ENCODE assay signal across 3 fruit fly cellular contexts in genomic region chr2L:19126888-19127287, dm6.
TF ChIP-seq lines count a peak whose summit lies in the region.

No protein-coding gene starts in this region.

TF ChIP-seq in whole organism, adult, 20 proteins besides CTCF, POLR2A, EP300 and RAD21 (continued from another document):
- no peak for TF ChIP-seq ovo (GFP tag; optimal IDR thresholded peaks at IDR 0.05; lab: Kevin White, UChicago)
- no peak for TF ChIP-seq Hr96 (GFP tag; optimal IDR thresholded peaks at IDR 0.05; lab: Kevin White, UChicago)

TF ChIP-seq in whole organism, embryonic, 481 proteins besides CTCF, POLR2A, EP300 and RAD21 (continued from another document and continues in another):
- TF ChIP-seq trh (GFP tag; optimal IDR thresholded peaks at IDR 0.05; lab: Kevin White, UChicago) (no peak), CG3065 (GFP tag; optimal IDR thresholded peaks at IDR 0.05; lab: Kevin White, UChicago) (no peak), Gsc (GFP tag; IDR thresholded peaks at IDR 0.05; lab: Robert Waterston, UW) (no peak), fd102C (GFP tag; optimal IDR thresholded peaks at IDR 0.05; lab: Kevin White, UChicago) (no peak), CG34422 (GFP tag; IDR thresholded peaks at IDR 0.05; lab: Robert Waterston, UW) (peak; percentile 57; the same call in 1 of the 3 replicates), CG9727 (GFP tag; optimal IDR thresholded peaks at IDR 0.05; lab: Kevin White, UChicago) (peak; percentile 43), CG12391 (tag; optimal IDR thresholded peaks at IDR 0.05; lab: Kevin White, UChicago) (peak; percentile 83), exex (tag; optimal IDR thresholded peaks at IDR 0.05; lab: Kevin White, UChicago) (no peak), CG6272 (GFP tag; IDR thresholded peaks at IDR 0.05; lab: Robert Waterston, UW) (no peak), pzg (GFP tag; optimal IDR thresholded peaks at IDR 0.05; lab: Kevin White, UChicago) (peak; percentile 18), zf30C (GFP tag; optimal IDR thresholded peaks at IDR 0.05; lab: Kevin White, UChicago) (peak; percentile 49), CG12659 (GFP tag; optimal IDR thresholded peaks at IDR 0.05; lab: Kevin White, UChicago) (peak; percentile 83), Meics (GFP tag; optimal IDR thresholded peaks at IDR 0.05; lab: Kevin White, UChicago) (no peak), CG9876 (GFP tag; optimal IDR thresholded peaks at IDR 0.05; lab: Kevin White, UChicago) (no peak), nerfin-1 (tag; optimal IDR thresholded peaks at IDR 0.05; lab: Kevin White, UChicago) (peak; percentile 67), Med (GFP tag; lab: Kevin White, UChicago) (peak; percentile 34), CG31441 (GFP tag; IDR thresholded peaks at IDR 0.05; lab: Robert Waterston, UW) (no peak; the same call in 1 of the 2 replicates), CG10431 (GFP tag; optimal IDR thresholded peaks at IDR 0.05; lab: Kevin White, UChicago) (peak; percentile 66), BEAF-32 (GFP tag; optimal IDR thresholded peaks at IDR 0.05; lab: Kevin White, UChicago) (peak; percentile 23), CG18011 (GFP tag; optimal IDR thresholded peaks at IDR 0.05; lab: Kevin White, UChicago) (peak; percentile 11), CG30020 (tag; optimal IDR thresholded peaks at IDR 0.05; lab: Kevin White, UChicago) (peak; percentile 57), sob (GFP tag; IDR thresholded peaks at IDR 0.05; lab: Robert Waterston, UW) (peak; percentile 59), CG11456 (GFP tag; IDR thresholded peaks at IDR 0.05; lab: Robert Waterston, UW) (no peak), crp (GFP tag; optimal IDR thresholded peaks at IDR 0.05; lab: Kevin White, UChicago) (peak; percentile 66 to 91), bsh (GFP tag; optimal IDR thresholded peaks at IDR 0.05; lab: Kevin White, UChicago) (peak in 1 of 2 experiments; percentile 65), chinmo (GFP tag; IDR thresholded peaks at IDR 0.05; lab: Robert Waterston, UW; ENCODE audit: partially characterized antibody) (no peak), Six4 (GFP tag; optimal IDR thresholded peaks at IDR 0.05; lab: Kevin White, UChicago) (peak; percentile 10), CG2120 (GFP tag; optimal IDR thresholded peaks at IDR 0.05; lab: Kevin White, UChicago) (peak; percentile 67), az2 (GFP tag; optimal IDR thresholded peaks at IDR 0.05; lab: Kevin White, UChicago) (peak; percentile 60), CG8359 (GFP tag; optimal IDR thresholded peaks at IDR 0.05; lab: Kevin White, UChicago; ENCODE audit: borderline replicate concordance) (peak; percentile 23), CG4424 (GFP tag; optimal IDR thresholded peaks at IDR 0.05; lab: Kevin White, UChicago) (peak; percentile 47), shn (GFP tag; optimal IDR thresholded peaks at IDR 0.05; lab: Kevin White, UChicago) (peak; percentile 13), fd96Cb (tag; optimal IDR thresholded peaks at IDR 0.05; lab: Kevin White, UChicago) (peak; percentile 30), CG13287 (GFP tag; IDR thresholded peaks at IDR 0.05; lab: Robert Waterston, UW; ENCODE audit: partially characterized antibody) (peak; percentile 51; the same call in 1 of the 2 replicates), da (GFP tag; optimal IDR thresholded peaks at IDR 0.05; lab: Kevin White, UChicago) (no peak), Chrac-16 (GFP tag; optimal IDR thresholded peaks at IDR 0.05; lab: Kevin White, UChicago) (peak; percentile 17), CoRest (tag; optimal IDR thresholded peaks at IDR 0.05; lab: Kevin White, UChicago) (peak; percentile 88), HHEX (GFP tag; optimal IDR thresholded peaks at IDR 0.05; lab: Kevin White, UChicago) (peak; percentile 42), chif (GFP tag; optimal IDR thresholded peaks at IDR 0.05; lab: Kevin White, UChicago) (peak in 1 of 2 experiments; percentile 2), PHDP (tag; optimal IDR thresholded peaks at IDR 0.05; lab: Kevin White, UChicago) (peak; percentile 71), Usf (GFP tag; optimal IDR thresholded peaks at IDR 0.05; lab: Kevin White, UChicago) (peak; percentile 35), tgo (GFP tag; IDR thresholded peaks at IDR 0.05; lab: Robert Waterston, UW) (peak; percentile 56; the same call in 1 of the 3 replicates), tna (GFP tag; IDR thresholded peaks at IDR 0.05; lab: Robert Waterston, UW; ENCODE audit: partially characterized antibody) (no peak), CG17186 (GFP tag; optimal IDR thresholded peaks at IDR 0.05; lab: Kevin White, UChicago) (no peak), CG3407 (GFP tag; optimal IDR thresholded peaks at IDR 0.05; lab: Kevin White, UChicago) (peak; percentile 35), CG5953 (GFP tag; IDR thresholded peaks at IDR 0.05; lab: Robert Waterston, UW) (no peak), CG2712 (tag; optimal IDR thresholded peaks at IDR 0.05; lab: Kevin White, UChicago) (peak; percentile 66), CG9932 (GFP tag; IDR thresholded peaks at IDR 0.05; lab: Robert Waterston, UW) (peak; percentile 83), Ptx1 (GFP tag; IDR thresholded peaks at IDR 0.05; lab: Robert Waterston, UW) (peak; percentile 65), hb (GFP tag; IDR thresholded peaks at IDR 0.05; lab: Robert Waterston, UW; ENCODE audit: partially characterized antibody) (no peak), CG13775 (GFP tag; optimal IDR thresholded peaks at IDR 0.05; lab: Kevin White, UChicago) (peak; percentile 64), ATbp (GFP tag; optimal IDR thresholded peaks at IDR 0.05; lab: Kevin White, UChicago) (peak; percentile 32), E2f2 (GFP tag; IDR thresholded peaks at IDR 0.05; lab: Robert Waterston, UW) (peak; percentile 67), CG9215 (GFP tag; IDR thresholded peaks at IDR 0.05; lab: Robert Waterston, UW) (peak; percentile 58), sim (GFP tag; IDR thresholded peaks at IDR 0.05; lab: Robert Waterston, UW) (no peak), dmrt11E (tag; optimal IDR thresholded peaks at IDR 0.05; lab: Kevin White, UChicago) (peak; percentile 70), NfI (GFP tag; optimal IDR thresholded peaks at IDR 0.05; lab: Kevin White, UChicago) (peak; percentile 75), Eip74EF (GFP tag; optimal IDR thresholded peaks at IDR 0.05; lab: Kevin White, UChicago) (peak in 1 of 2 experiments; percentile 34), oc (tag; optimal IDR thresholded peaks at IDR 0.05; lab: Kevin White, UChicago) (peak; percentile 33), Sry-β (GFP tag; optimal IDR thresholded peaks at IDR 0.05; lab: Kevin White, UChicago) (peak; percentile 99), E2f1 (GFP tag; IDR thresholded peaks at IDR 0.05; lab: Robert Waterston, UW) (peak; percentile 28; the same call in 1 of the 2 replicates), BtbVII (GFP tag; optimal IDR thresholded peaks at IDR 0.05; lab: Kevin White, UChicago) (peak; percentile 40), CG17359 (tag; optimal IDR thresholded peaks at IDR 0.05; lab: Kevin White, UChicago) (peak; percentile 28)

TF ChIP-seq in whole organism, prepupa, 60 proteins besides CTCF, POLR2A, EP300 and RAD21 (continued from another document):
- TF ChIP-seq dsx (GFP tag; optimal IDR thresholded peaks at IDR 0.05; lab: Kevin White, UChicago; ENCODE audit: poor library complexity, severe bottlenecking), result peak; percentile 46
- peak; percentile 21 for TF ChIP-seq CG31627 (GFP tag; optimal IDR thresholded peaks at IDR 0.05; lab: Kevin White, UChicago)
- TF ChIP-seq CG11762 (GFP tag; optimal IDR thresholded peaks at IDR 0.05; lab: Kevin White, UChicago; ENCODE audit: insufficient read depth), result no peak
- TF ChIP-seq vri (GFP tag; optimal IDR thresholded peaks at IDR 0.05; lab: Kevin White, UChicago), result no peak
- no peak for TF ChIP-seq fd59A (GFP tag; optimal IDR thresholded peaks at IDR 0.05; lab: Kevin White, UChicago)
- TF ChIP-seq Ets96B (tag; optimal IDR thresholded peaks at IDR 0.05; lab: Kevin White, UChicago), result peak; percentile 46
- no peak for TF ChIP-seq net (GFP tag; optimal IDR thresholded peaks at IDR 0.05; lab: Kevin White, UChicago)
